Comparison of ENCODE assay signal across 1 fruit fly cellular context in the genomic region with DNA sequence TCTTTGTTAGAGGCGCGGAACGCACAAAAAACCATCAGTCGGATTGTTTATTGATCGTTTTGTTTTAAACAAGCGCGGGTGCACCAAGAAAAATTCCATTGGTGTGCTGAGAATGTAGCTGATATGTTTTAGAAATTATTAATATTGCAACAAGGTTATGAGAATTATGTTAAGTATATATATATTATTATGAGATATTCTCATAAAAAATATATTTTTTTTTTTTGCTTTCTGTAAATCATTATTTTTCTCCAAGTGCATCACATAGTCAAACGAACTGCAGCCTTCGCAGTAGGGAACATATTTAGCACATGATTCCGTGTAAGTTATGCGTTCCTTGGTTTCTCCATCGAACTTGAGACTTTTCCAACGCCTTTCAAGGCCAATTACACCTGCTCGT.
TF ChIP-seq lines count a peak whose summit lies in the region.

No protein-coding gene starts in this region.

TF ChIP-seq in whole organism, embryonic, 481 proteins besides CTCF, POLR2A, EP300 and RAD21 (continued from another document and continues in another):
- TF ChIP-seq Bdp1 (GFP tag; optimal IDR thresholded peaks at IDR 0.05; lab: Kevin White, UChicago) (no peak), CG10147 (GFP tag; optimal IDR thresholded peaks at IDR 0.05; lab: Kevin White, UChicago) (peak; percentile 66), CG16779 (GFP tag; IDR thresholded peaks at IDR 0.05; lab: Robert Waterston, UW) (no peak), CG13424 (tag; optimal IDR thresholded peaks at IDR 0.05; lab: Kevin White, UChicago) (peak; percentile 77), CG6689 (GFP tag; IDR thresholded peaks at IDR 0.05; lab: Robert Waterston, UW) (peak; percentile 86), crp (GFP tag; optimal IDR thresholded peaks at IDR 0.05; lab: Kevin White, UChicago) (no peak), CG4617 (GFP tag; optimal IDR thresholded peaks at IDR 0.05; lab: Kevin White, UChicago; ENCODE audit: borderline replicate concordance) (no peak), CG11695 (GFP tag; IDR thresholded peaks at IDR 0.05; lab: Robert Waterston, UW) (peak; percentile 75), Doc3 (GFP tag; IDR thresholded peaks at IDR 0.05; lab: Robert Waterston, UW; ENCODE audit: partially characterized antibody) (no peak), CG4404 (GFP tag; IDR thresholded peaks at IDR 0.05; lab: Robert Waterston, UW) (peak; percentile 50; the same call in 1 of the 2 replicates), nerfin-1 (tag; optimal IDR thresholded peaks at IDR 0.05; lab: Kevin White, UChicago) (peak; percentile 29), kni (GFP tag; optimal IDR thresholded peaks at IDR 0.05; lab: Kevin White, UChicago) (no peak), Atf3 (GFP tag; optimal IDR thresholded peaks at IDR 0.05; lab: Kevin White, UChicago) (no peak), CG10654 (GFP tag; optimal IDR thresholded peaks at IDR 0.05; lab: Kevin White, UChicago) (peak; percentile 40), CG5245 (GFP tag; optimal IDR thresholded peaks at IDR 0.05; lab: Kevin White, UChicago) (no peak), sug (tag; optimal IDR thresholded peaks at IDR 0.05; lab: Kevin White, UChicago) (peak; percentile 29), twi (tag; optimal IDR thresholded peaks at IDR 0.05; lab: Kevin White, UChicago) (peak; percentile 61), abd-A (tag; optimal IDR thresholded peaks at IDR 0.05; lab: Kevin White, UChicago) (peak; percentile 59), CG4820 (GFP tag; optimal IDR thresholded peaks at IDR 0.05; lab: Kevin White, UChicago) (no peak), onecut (GFP tag; IDR thresholded peaks at IDR 0.05; lab: Robert Waterston, UW) (peak; percentile 57), pros (GFP tag; optimal IDR thresholded peaks at IDR 0.05; lab: Kevin White, UChicago) (no peak), fd3F (GFP tag; optimal IDR thresholded peaks at IDR 0.05; lab: Kevin White, UChicago) (peak; percentile 16), CG11085 (GFP tag; IDR thresholded peaks at IDR 0.05; lab: Robert Waterston, UW) (peak; percentile 57; the same call in 1 of the 2 replicates), CG7556 (GFP tag; optimal IDR thresholded peaks at IDR 0.05; lab: Kevin White, UChicago) (peak; percentile 38), wor (GFP tag; IDR thresholded peaks at IDR 0.05; lab: Robert Waterston, UW) (peak; percentile 31; the same call in 1 of the 2 replicates), br (optimal IDR thresholded peaks at IDR 0.05; lab: Kevin White, UChicago) (no peak), salm (tag; optimal IDR thresholded peaks at IDR 0.05; lab: Kevin White, UChicago) (no peak), B-H1 (GFP tag; IDR thresholded peaks at IDR 0.05; lab: Robert Waterston, UW) (peak; percentile 83), tna (GFP tag; IDR thresholded peaks at IDR 0.05; lab: Robert Waterston, UW; ENCODE audit: partially characterized antibody) (no peak), CG17328 (GFP tag; IDR thresholded peaks at IDR 0.05; lab: Robert Waterston, UW) (peak; percentile 65), HLH3B (GFP tag; IDR thresholded peaks at IDR 0.05; lab: Robert Waterston, UW) (peak; percentile 85), CG1792 (GFP tag; optimal IDR thresholded peaks at IDR 0.05; lab: Kevin White, UChicago) (no peak), Doc2 (GFP tag; IDR thresholded peaks at IDR 0.05; lab: Robert Waterston, UW) (no peak), CG30020 (tag; optimal IDR thresholded peaks at IDR 0.05; lab: Kevin White, UChicago) (no peak), grn (GFP tag; optimal IDR thresholded peaks at IDR 0.05; lab: Kevin White, UChicago) (no peak), H15 (GFP tag; IDR thresholded peaks at IDR 0.05; lab: Robert Waterston, UW) (peak; percentile 68; the same call in 1 of the 3 replicates), MTF-1 (GFP tag; optimal IDR thresholded peaks at IDR 0.05; lab: Kevin White, UChicago; ENCODE audit: borderline replicate concordance) (no peak), YL-1 (GFP tag; optimal IDR thresholded peaks at IDR 0.05; lab: Kevin White, UChicago) (no peak), Dref (GFP tag; IDR thresholded peaks at IDR 0.05; lab: Robert Waterston, UW) (no peak), tap (tag; optimal IDR thresholded peaks at IDR 0.05; lab: Kevin White, UChicago) (peak; percentile 58), pita (GFP tag; optimal IDR thresholded peaks at IDR 0.05; lab: Kevin White, UChicago) (no peak), CG8478 (optimal IDR thresholded peaks at IDR 0.05; lab: Kevin White, UChicago) (no peak), sens (GFP tag; lab: Kevin White, UChicago) (peak; percentile 88), caup (GFP tag; optimal IDR thresholded peaks at IDR 0.05; lab: Kevin White, UChicago; ENCODE audit: severe bottlenecking) (peak; percentile 66), Max (GFP tag; optimal IDR thresholded peaks at IDR 0.05; lab: Kevin White, UChicago) (peak; percentile 37), danr (GFP tag; IDR thresholded peaks at IDR 0.05; lab: Robert Waterston, UW) (peak; percentile 21; the same call in 1 of the 2 replicates), nom (GFP tag; optimal IDR thresholded peaks at IDR 0.05; lab: Kevin White, UChicago) (no peak), gro (GFP tag; optimal IDR thresholded peaks at IDR 0.05; lab: Kevin White, UChicago) (no peak), peb (GFP tag; IDR thresholded peaks at IDR 0.05; lab: Robert Waterston, UW) (peak; percentile 47; the same call in 1 of the 2 replicates), sna (GFP tag; IDR thresholded peaks at IDR 0.05; lab: Robert Waterston, UW; ENCODE audit: partially characterized antibody) (no peak), sr (GFP tag; IDR thresholded peaks at IDR 0.05; lab: Robert Waterston, UW) (no peak), CG10274 (GFP tag; optimal IDR thresholded peaks at IDR 0.05; lab: Kevin White, UChicago) (no peak), oc (tag; optimal IDR thresholded peaks at IDR 0.05; lab: Kevin White, UChicago) (no peak), Oli (tag; optimal IDR thresholded peaks at IDR 0.05; lab: Kevin White, UChicago) (peak; percentile 55), Blimp-1 (GFP tag; optimal IDR thresholded peaks at IDR 0.05; lab: Kevin White, UChicago) (peak; percentile 81), Neu2 (GFP tag; optimal IDR thresholded peaks at IDR 0.05; lab: Kevin White, UChicago; ENCODE audit: borderline replicate concordance) (no peak), GATAe (GFP tag; conservative IDR thresholded peaks at IDR 0.05; lab: Robert Waterston, UW) (0 out of 2 replicates have a peak, but pooled peaks have one; percentile 21), lilli (GFP tag; optimal IDR thresholded peaks at IDR 0.05; lab: Kevin White, UChicago) (no peak), CoRest (tag; optimal IDR thresholded peaks at IDR 0.05; lab: Kevin White, UChicago) (peak; percentile 71), CG4854 (GFP tag; optimal IDR thresholded peaks at IDR 0.05; lab: Kevin White, UChicago) (no peak), CG8388 (GFP tag; optimal IDR thresholded peaks at IDR 0.05; lab: Kevin White, UChicago) (peak; percentile 49), CG17912 (GFP tag; optimal IDR thresholded peaks at IDR 0.05; lab: Kevin White, UChicago) (no peak), esg (GFP tag; conservative IDR thresholded peaks at IDR 0.05; lab: Robert Waterston, UW) (no peak; the same call in 1 of the 2 replicates), Hmx (GFP tag; optimal IDR thresholded peaks at IDR 0.05; lab: Kevin White, UChicago) (no peak), CG17385 (GFP tag; optimal IDR thresholded peaks at IDR 0.05; lab: Kevin White, UChicago) (peak; percentile 45), CG30403 (GFP tag; optimal IDR thresholded peaks at IDR 0.05; lab: Kevin White, UChicago) (peak; percentile 8), CG7963 (GFP tag; IDR thresholded peaks at IDR 0.05; lab: Robert Waterston, UW; ENCODE audit: partially characterized antibody) (no peak), dimm (GFP tag; IDR thresholded peaks at IDR 0.05; lab: Robert Waterston, UW) (no peak; the same call in 1 of the 2 replicates), CG8290 (GFP tag; optimal IDR thresholded peaks at IDR 0.05; lab: Kevin White, UChicago) (no peak), CG8290 (tag; optimal IDR thresholded peaks at IDR 0.05; lab: Kevin White, UChicago) (no peak), Six4 (GFP tag; optimal IDR thresholded peaks at IDR 0.05; lab: Kevin White, UChicago) (peak; percentile 70), Opbp (GFP tag; IDR thresholded peaks at IDR 0.05; lab: Robert Waterston, UW; ENCODE audit: partially characterized antibody) (no peak), lov (optimal IDR thresholded peaks at IDR 0.05; lab: Kevin White, UChicago) (no peak), lov (GFP tag; IDR thresholded peaks at IDR 0.05; lab: Robert Waterston, UW) (no peak), sqz (GFP tag; optimal IDR thresholded peaks at IDR 0.05; lab: Kevin White, UChicago) (no peak), Taf1 (GFP tag; IDR thresholded peaks at IDR 0.05; lab: Robert Waterston, UW) (peak; percentile 39; the same call in 1 of the 2 replicates), CG34422 (GFP tag; IDR thresholded peaks at IDR 0.05; lab: Robert Waterston, UW) (peak; percentile 82), CkIIα-i1 (GFP tag; IDR thresholded peaks at IDR 0.05; lab: Robert Waterston, UW) (no peak), CG6254 (GFP tag; optimal IDR thresholded peaks at IDR 0.05; lab: Kevin White, UChicago) (no peak), B-H2 (GFP tag; optimal IDR thresholded peaks at IDR 0.05; lab: Kevin White, UChicago) (no peak), CG12391 (tag; optimal IDR thresholded peaks at IDR 0.05; lab: Kevin White, UChicago) (peak; percentile 63), CG17829 (tag; optimal IDR thresholded peaks at IDR 0.05; lab: Kevin White, UChicago) (peak; percentile 87), gfzf (GFP tag; optimal IDR thresholded peaks at IDR 0.05; lab: Kevin White, UChicago) (no peak), ash1 (GFP tag; optimal IDR thresholded peaks at IDR 0.05; lab: Kevin White, UChicago) (no peak), CG9215 (GFP tag; IDR thresholded peaks at IDR 0.05; lab: Robert Waterston, UW) (peak; percentile 65; the same call in 1 of the 2 replicates), Nf-YA (GFP tag; IDR thresholded peaks at IDR 0.05; lab: Robert Waterston, UW) (peak; percentile 9; the same call in 1 of the 2 replicates), CG12104 (GFP tag; optimal IDR thresholded peaks at IDR 0.05; lab: Kevin White, UChicago) (peak; percentile 34), CG11723 (GFP tag; optimal IDR thresholded peaks at IDR 0.05; lab: Kevin White, UChicago) (no peak), toy (GFP tag; IDR thresholded peaks at IDR 0.05; lab: Robert Waterston, UW) (peak; percentile 60; the same call in 1 of the 2 replicates), CG12071 (GFP tag; optimal IDR thresholded peaks at IDR 0.05; lab: Kevin White, UChicago) (no peak), bigmax (GFP tag; optimal IDR thresholded peaks at IDR 0.05; lab: Kevin White, UChicago) (no peak), usp (GFP tag; optimal IDR thresholded peaks at IDR 0.05; lab: Kevin White, UChicago) (no peak), sob (GFP tag; IDR thresholded peaks at IDR 0.05; lab: Robert Waterston, UW) (peak; percentile 73), Rx (GFP tag; IDR thresholded peaks at IDR 0.05; lab: Robert Waterston, UW) (peak; percentile 47; the same call in 1 of the 2 replicates), CG12769 (tag; optimal IDR thresholded peaks at IDR 0.05; lab: Kevin White, UChicago) (no peak), CG2116 (GFP tag; optimal IDR thresholded peaks at IDR 0.05; lab: Kevin White, UChicago) (no peak), ap (GFP tag; IDR thresholded peaks at IDR 0.05; lab: Robert Waterston, UW) (peak; percentile 50), CG17361 (GFP tag; IDR thresholded peaks at IDR 0.05; lab: Robert Waterston, UW) (peak; percentile 84), CG1024 (GFP tag; IDR thresholded peaks at IDR 0.05; lab: Robert Waterston, UW) (peak; percentile 59; the same call in 1 of the 2 replicates), CG3726 (GFP tag; IDR thresholded peaks at IDR 0.05; lab: Robert Waterston, UW) (no peak), gt (GFP tag; IDR thresholded peaks at IDR 0.05; lab: Robert Waterston, UW) (no peak; the same call in 1 of the 2 replicates), al (GFP tag; IDR thresholded peaks at IDR 0.05; lab: Robert Waterston, UW) (peak; percentile 65), Kr (GFP tag; optimal IDR thresholded peaks at IDR 0.05; lab: Kevin White, UChicago) (no peak), CG12744 (GFP tag; optimal IDR thresholded peaks at IDR 0.05; lab: Kevin White, UChicago) (no peak), NK7.1 (GFP tag; optimal IDR thresholded peaks at IDR 0.05; lab: Kevin White, UChicago) (no peak), Oaz (GFP tag; IDR thresholded peaks at IDR 0.05; lab: Robert Waterston, UW) (no peak; the same call in 1 of the 2 replicates), disco-r (GFP tag; optimal IDR thresholded peaks at IDR 0.05; lab: Kevin White, UChicago) (no peak), CG6765 (GFP tag; optimal IDR thresholded peaks at IDR 0.05; lab: Kevin White, UChicago) (no peak), CG10565 (GFP tag; optimal IDR thresholded peaks at IDR 0.05; lab: Kevin White, UChicago) (no peak), vvl (GFP tag; IDR thresholded peaks at IDR 0.05; lab: Robert Waterston, UW) (peak; percentile 85), tgo (GFP tag; IDR thresholded peaks at IDR 0.05; lab: Robert Waterston, UW) (peak; percentile 88), Jarid2 (GFP tag; optimal IDR thresholded peaks at IDR 0.05; lab: Kevin White, UChicago) (peak; percentile 38), Aef1 (GFP tag; IDR thresholded peaks at IDR 0.05; lab: Robert Waterston, UW) (peak; percentile 65), CG6683 (GFP tag; optimal IDR thresholded peaks at IDR 0.05; lab: Kevin White, UChicago) (peak; percentile 17), phol (tag; optimal IDR thresholded peaks at IDR 0.05; lab: Kevin White, UChicago) (peak; percentile 82), bcd (GFP tag; optimal IDR thresholded peaks at IDR 0.05; lab: Kevin White, UChicago) (peak; percentile 64), hth (optimal IDR thresholded peaks at IDR 0.05; lab: Kevin White, UChicago) (no peak), trh (GFP tag; optimal IDR thresholded peaks at IDR 0.05; lab: Kevin White, UChicago) (no peak), pho (GFP tag; optimal IDR thresholded peaks at IDR 0.05; lab: Kevin White, UChicago) (no peak), Atf-2 (GFP tag; optimal IDR thresholded peaks at IDR 0.05; lab: Kevin White, UChicago) (no peak), nmo (GFP tag; optimal IDR thresholded peaks at IDR 0.05; lab: Kevin White, UChicago) (peak; percentile 91), bbx (GFP tag; IDR thresholded peaks at IDR 0.05; lab: Robert Waterston, UW; ENCODE audit: partially characterized antibody) (no peak), klu (GFP tag; IDR thresholded peaks at IDR 0.05; lab: Robert Waterston, UW) (peak; percentile 51; the same call in 1 of the 2 replicates), dati (GFP tag; IDR thresholded peaks at IDR 0.05; lab: Robert Waterston, UW) (no peak), hkb (optimal IDR thresholded peaks at IDR 0.05; lab: Kevin White, UChicago) (no peak), hkb (GFP tag; IDR thresholded peaks at IDR 0.05; lab: Robert Waterston, UW) (peak; percentile 86), CG13287 (GFP tag; IDR thresholded peaks at IDR 0.05; lab: Robert Waterston, UW; ENCODE audit: partially characterized antibody) (no peak)
